Worm (Caenorhabditis elegans) whole organism, L3 larva: ENCODE results near the gene kdp-1.

Experiments
- ZK546.5 ChIP-seq: sonication (generic microtip); optimal IDR thresholded peaks from 2 replicates; lab custom pipeline; 2017; ENCODE audit warnings: missing biosample characterization, missing genetic modification characterization
- egl-27 ChIP-seq: sonication (generic microtip); optimal IDR thresholded peaks from 4 replicates; lab custom pipeline; 2017; ENCODE audit warnings: missing biosample characterization, missing genetic modification reagents, missing genetic modification characterization
- elt-3 ChIP-seq, 3 experiments: fragments of 150-350 bp in 1 of 3; sonication (generic microtip) in 2 of 3; optimal IDR thresholded peaks; 2 replicates in 2 of 3; 4 replicates in 1 of 3; lab custom pipeline; 2014 to 2017; ENCODE audit warnings: missing biosample characterization in 3 of 3, missing genetic modification characterization in 3 of 3
- fkh-10 ChIP-seq: sonication (generic microtip); optimal IDR thresholded peaks from 2 replicates; lab custom pipeline; 2017; ENCODE audit warnings: missing biosample characterization, missing genetic modification reagents, missing genetic modification characterization
- fos-1 ChIP-seq: fragments of 150-350 bp; optimal IDR thresholded peaks from 2 replicates; lab custom pipeline; 2014; ENCODE audit warnings: missing biosample characterization, missing genetic modification characterization
- nhr-12 ChIP-seq: fragments of 150-350 bp; optimal IDR thresholded peaks from 2 replicates; lab custom pipeline; 2014; ENCODE audit warnings: missing biosample characterization, missing genetic modification characterization
- nhr-28 ChIP-seq: fragments of 150-350 bp; optimal IDR thresholded peaks from 2 replicates; lab custom pipeline; 2014; ENCODE audit warnings: missing biosample characterization, missing genetic modification characterization
- unc-62 ChIP-seq: fragments of 150-350 bp; sonication (generic microtip); optimal IDR thresholded peaks from 4 replicates; lab custom pipeline; 2014; ENCODE audit warnings: missing biosample characterization, missing genetic modification reagents, missing genetic modification characterization

DNA sequence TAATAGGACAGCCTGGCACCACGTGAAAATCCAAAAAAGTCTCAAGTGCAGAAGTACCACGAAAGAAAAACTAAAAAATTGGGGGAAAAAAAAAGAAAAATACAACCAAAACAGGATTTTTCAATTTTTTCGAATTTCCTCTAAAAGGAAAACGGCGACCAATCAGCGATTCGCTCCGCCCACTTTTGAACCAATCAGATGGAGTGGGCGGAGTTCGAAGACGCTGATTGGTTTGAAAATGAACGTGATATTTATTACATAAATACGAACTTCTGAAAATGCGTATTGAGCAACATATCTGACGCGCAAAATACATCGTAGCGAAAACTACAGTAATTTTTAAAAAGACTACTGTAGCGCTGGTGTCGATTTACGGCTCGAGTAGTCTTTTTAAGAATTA is 31.6 kb upstream of the kdp-1 start:
- TF ChIP-seq fos-1 (tag; lab: Kevin White, UChicago) (no peak), egl-27 (tag; lab: Kevin White, UChicago) (no peak), fkh-10 (GFP tag; lab: Kevin White, UChicago) (no peak), unc-62 (GFP tag; lab: Kevin White, UChicago) (no peak), nhr-28 (tag; lab: Kevin White, UChicago) (no peak), nhr-12 (no peak), ZK546.5 (tag; lab: Kevin White, UChicago) (no peak), elt-3 (tag; optimal IDR thresholded peaks at IDR 0.05; lab: Kevin White, UChicago) (no peak)
